Fruit fly (Drosophila melanogaster): ENCODE measurements around the gene CG13690.

The CG13690 gene

dm6 chr2L:419620-420184 lies at the start of gene CG13690, which contains the start of gene RpLP1 (continued):
- TF ChIP-seq Sox102F (GFP tag; optimal IDR thresholded peaks at IDR 0.05) (peak; percentile 77), CG6276 (GFP tag; optimal IDR thresholded peaks at IDR 0.05) (no peak), esn (GFP tag; optimal IDR thresholded peaks at IDR 0.05) (peak; percentile 86), CG32006 (GFP tag; optimal IDR thresholded peaks at IDR 0.05) (peak; percentile 12), svp (GFP tag) (peak; percentile 59), Eip93F (GFP tag; optimal IDR thresholded peaks at IDR 0.05) (peak; percentile 4), Blimp-1 (GFP tag; optimal IDR thresholded peaks at IDR 0.05) (peak; percentile 42), CG3032 (tag; optimal IDR thresholded peaks at IDR 0.05) (peak; percentile 56)

- peak; percentile 47 for TF ChIP-seq CG7368 (GFP tag; optimal IDR thresholded peaks at IDR 0.05)
- TF ChIP-seq CG6792 (GFP tag; optimal IDR thresholded peaks at IDR 0.05): peak; percentile 40
- peak; percentile 37 for TF ChIP-seq topi (GFP tag; optimal IDR thresholded peaks at IDR 0.05)
- peak; percentile 55 for TF ChIP-seq pdm3 (GFP tag; optimal IDR thresholded peaks at IDR 0.05)
- TF ChIP-seq CG6808 (GFP tag; optimal IDR thresholded peaks at IDR 0.05): peak; percentile 45
- peak; percentile 21 for TF ChIP-seq Hr39 (GFP tag; optimal IDR thresholded peaks at IDR 0.05)
- TF ChIP-seq Lpt (GFP tag; optimal IDR thresholded peaks at IDR 0.05): peak; percentile 65
- peak; percentile 13 for TF ChIP-seq CG10669 (GFP tag; optimal IDR thresholded peaks at IDR 0.05)
- peak; percentile 47 for TF ChIP-seq esn (GFP tag; optimal IDR thresholded peaks at IDR 0.05)
- no peak for TF ChIP-seq Hr38 (GFP tag; optimal IDR thresholded peaks at IDR 0.05)
- TF ChIP-seq dsx (GFP tag; optimal IDR thresholded peaks at IDR 0.05; ENCODE audit: poor library complexity, severe bottlenecking): peak; percentile 45
- TF ChIP-seq CG8119 (GFP tag; IDR thresholded peaks at IDR 0.05): peak; percentile 76
- peak; percentile 30 for TF ChIP-seq CG3032 (tag; optimal IDR thresholded peaks at IDR 0.05)
- TF ChIP-seq Eip75B (GFP tag; optimal IDR thresholded peaks at IDR 0.05): peak; percentile 34
- peak; percentile 43 for TF ChIP-seq achi (GFP tag; optimal IDR thresholded peaks at IDR 0.05)
- peak; percentile 19 for TF ChIP-seq CG34406 (GFP tag; optimal IDR thresholded peaks at IDR 0.05)
- TF ChIP-seq Smox (GFP tag; optimal IDR thresholded peaks at IDR 0.05): peak; percentile 19
- TF ChIP-seq svp (GFP tag): peak; percentile 78
- peak; percentile 40 for TF ChIP-seq acj6 (GFP tag; optimal IDR thresholded peaks at IDR 0.05)
- peak; percentile 72 for TF ChIP-seq Gug (GFP tag; IDR thresholded peaks at IDR 0.05)
- TF ChIP-seq fd85E (GFP tag; optimal IDR thresholded peaks at IDR 0.05): no peak
- no peak for TF ChIP-seq Blimp-1 (GFP tag; optimal IDR thresholded peaks at IDR 0.05)
- no peak for TF ChIP-seq CG11902 (GFP tag; optimal IDR thresholded peaks at IDR 0.05)
- no peak for TF ChIP-seq CG8632 (GFP tag; optimal IDR thresholded peaks at IDR 0.05)
- TF ChIP-seq Ets21C (GFP tag; optimal IDR thresholded peaks at IDR 0.05): no peak
- no peak for TF ChIP-seq CG6854 (GFP tag; optimal IDR thresholded peaks at IDR 0.05)
- TF ChIP-seq Eip93F (GFP tag; optimal IDR thresholded peaks at IDR 0.05): no peak
- peak; percentile 65 for TF ChIP-seq Ets96B (tag; optimal IDR thresholded peaks at IDR 0.05)
- peak; percentile 61 for TF ChIP-seq OdsH (GFP tag; optimal IDR thresholded peaks at IDR 0.05)
- peak; percentile 54 for TF ChIP-seq Met (GFP tag; optimal IDR thresholded peaks at IDR 0.05)
- TF ChIP-seq CG1621 (tag; optimal IDR thresholded peaks at IDR 0.05): peak; percentile 31
- TF ChIP-seq net (GFP tag; optimal IDR thresholded peaks at IDR 0.05): peak; percentile 76
- peak; percentile 88 for TF ChIP-seq Hr4 (GFP tag; optimal IDR thresholded peaks at IDR 0.05)
- peak; percentile 87 for TF ChIP-seq Eip78C (GFP tag)
- peak; percentile 84 for TF ChIP-seq CG15336 (GFP tag; IDR thresholded peaks at IDR 0.05)
- TF ChIP-seq cyc (GFP tag; optimal IDR thresholded peaks at IDR 0.05): peak; percentile 35
- peak; percentile 49 for TF ChIP-seq lz (GFP tag; optimal IDR thresholded peaks at IDR 0.05)
- TF ChIP-seq fkh (GFP tag; optimal IDR thresholded peaks at IDR 0.05): no peak
- no peak for TF ChIP-seq fd59A (GFP tag; optimal IDR thresholded peaks at IDR 0.05)
- TF ChIP-seq Sox102F (GFP tag; optimal IDR thresholded peaks at IDR 0.05): peak; percentile 29
- TF ChIP-seq Sox14 (GFP tag; optimal IDR thresholded peaks at IDR 0.05): peak; percentile 72
- peak; percentile 37 for TF ChIP-seq CG31627 (GFP tag; optimal IDR thresholded peaks at IDR 0.05)
- peak; percentile 69 for TF ChIP-seq CG4318 (GFP tag; optimal IDR thresholded peaks at IDR 0.05)
- TF ChIP-seq salr (GFP tag; optimal IDR thresholded peaks at IDR 0.05): peak in 1 of 2 experiments; percentile 69
- TF ChIP-seq CG11762 (GFP tag; optimal IDR thresholded peaks at IDR 0.05; ENCODE audit: insufficient read depth): peak; percentile 42
- TF ChIP-seq CG6163 (GFP tag; IDR thresholded peaks at IDR 0.05): peak; percentile 81
Observed at dm6 chr2L:468745-469358, 49.4 kb upstream of the CG13690 start.
